Worm (Caenorhabditis elegans) whole organism, young adult: ENCODE data around the gene F53H4.2.

ENCODE experiments used
- B0336.3 ChIP-seq: fragments of 200-800 bp; sonication (Bioruptor generic); IDR thresholded peaks from 2 replicates; pipeline ENCODE4 v1.3.6; 2022; ENCODE audit warnings: missing genetic modification characterization, missing compliant biosample characterization
- F10E7.11 ChIP-seq: sonication (generic microtip); optimal IDR thresholded peaks from 2 replicates; lab custom pipeline; 2017; ENCODE audit warnings: mild to moderate bottlenecking, missing genetic modification characterization, moderate library complexity, missing compliant biosample characterization
- F22D6.2 ChIP-seq: sonication (generic microtip); optimal IDR thresholded peaks from 2 replicates; lab custom pipeline; 2016; ENCODE audit warnings: mild to moderate bottlenecking, missing genetic modification characterization, missing compliant biosample characterization
- F23B12.7 ChIP-seq: sonication (generic microtip); optimal IDR thresholded peaks from 2 replicates; lab custom pipeline; 2017; ENCODE audit warnings: missing genetic modification characterization, mild to moderate bottlenecking, missing compliant biosample characterization, antibody characterized with exemption, moderate library complexity; ENCODE audit not compliant: insufficient read depth
- F39B2.1 ChIP-seq: fragments of 200-800 bp; sonication (Bioruptor generic); IDR thresholded peaks from 2 replicates; pipeline ENCODE4 v1.3.6; 2022; ENCODE audit warnings: missing genetic modification reagents, missing genetic modification characterization, missing compliant biosample characterization
- T26A5.8 ChIP-seq: sonication (generic microtip); optimal IDR thresholded peaks from 2 replicates; lab custom pipeline; 2016; ENCODE audit warnings: missing genetic modification characterization, missing compliant biosample characterization
- Y53F4B.3 ChIP-seq: fragments of 200-800 bp; sonication (Bioruptor generic); IDR thresholded peaks from 2 replicates; pipeline ENCODE4 v1.3.6; 2022; ENCODE audit warnings: missing genetic modification reagents, missing genetic modification characterization, missing compliant biosample characterization
- akir-1 ChIP-seq: fragments of 200-800 bp; sonication (Bioruptor generic); optimal IDR thresholded peaks from 2 replicates; lab custom pipeline; 2018; ENCODE audit warnings: mild to moderate bottlenecking, missing genetic modification characterization, moderate library complexity, missing compliant biosample characterization
- athp-1 ChIP-seq: sonication (generic microtip); optimal IDR thresholded peaks from 2 replicates; lab custom pipeline; 2017; ENCODE audit warnings: mild to moderate bottlenecking, missing genetic modification characterization, missing compliant biosample characterization
- bed-1 ChIP-seq: fragments of 200-800 bp; sonication (Bioruptor generic); IDR thresholded peaks from 2 replicates; pipeline ENCODE4 v1.3.6; 2022; ENCODE audit warnings: missing genetic modification reagents, missing genetic modification characterization, missing compliant biosample characterization
- ccch-3 ChIP-seq: fragments of 200-800 bp; sonication (Bioruptor generic); optimal IDR thresholded peaks from 2 replicates; lab custom pipeline; 2018; ENCODE audit warnings: mild to moderate bottlenecking, missing genetic modification characterization, missing compliant biosample characterization
- ceh-58 ChIP-seq: fragments of 200-800 bp; sonication (Bioruptor generic); IDR thresholded peaks from 2 replicates; pipeline ENCODE4 v1.3.6; 2022; ENCODE audit warnings: missing genetic modification characterization, missing compliant biosample characterization
- efl-1 ChIP-seq: fragments of 150-350 bp; optimal IDR thresholded peaks from 2 replicates; lab custom pipeline; 2014; ENCODE audit warnings: missing biosample characterization, missing genetic modification reagents, missing genetic modification characterization
- ekl-4 ChIP-seq: fragments of 200-800 bp; sonication (Bioruptor generic); IDR thresholded peaks from 2 replicates; pipeline ENCODE4 v1.3.6; 2022; ENCODE audit warnings: missing genetic modification reagents, missing genetic modification characterization, missing compliant biosample characterization
- ets-4 ChIP-seq: fragments of 200-800 bp; sonication (Bioruptor generic); optimal IDR thresholded peaks from 2 replicates; lab custom pipeline; 2018; ENCODE audit warnings: mild to moderate bottlenecking, missing genetic modification characterization, missing compliant biosample characterization
- hlh-26 ChIP-seq: fragments of 200-800 bp; sonication (Bioruptor generic); conservative IDR thresholded peaks from 2 replicates; pipeline ENCODE4 v1.3.6; 2022; ENCODE audit warnings: missing genetic modification reagents, missing genetic modification characterization, missing compliant biosample characterization
- hmg-1.2 ChIP-seq: fragments of 200-800 bp; sonication (Bioruptor generic); IDR thresholded peaks from 2 replicates; pipeline ENCODE4 v1.3.6; 2022; ENCODE audit warnings: missing genetic modification reagents, missing genetic modification characterization, missing compliant biosample characterization
- lag-1 ChIP-seq: fragments of 200-800 bp; sonication (Bioruptor generic); IDR thresholded peaks from 2 replicates; pipeline ENCODE4 v1.3.6; 2022; ENCODE audit warnings: missing genetic modification reagents, missing genetic modification characterization, missing compliant biosample characterization
- lin-54 ChIP-seq: fragments of 200-800 bp; sonication (Bioruptor generic); optimal IDR thresholded peaks from 2 replicates; lab custom pipeline; 2018; ENCODE audit warnings: mild to moderate bottlenecking, missing genetic modification characterization, missing compliant biosample characterization
- lsy-27 ChIP-seq: sonication (generic microtip); optimal IDR thresholded peaks from 2 replicates; lab custom pipeline; 2017; ENCODE audit warnings: missing genetic modification characterization, mild to moderate bottlenecking, missing compliant biosample characterization, antibody characterized with exemption, missing genotype, borderline replicate concordance; ENCODE audit not compliant: insufficient read depth
- madf-3 ChIP-seq: fragments of 200-800 bp; sonication (Bioruptor generic); IDR thresholded peaks from 2 replicates; pipeline ENCODE4 v1.3.6; 2022; ENCODE audit warnings: missing genetic modification reagents, missing genetic modification characterization, missing compliant biosample characterization
- mcd-1 ChIP-seq: fragments of 200-800 bp; sonication (Bioruptor generic); IDR thresholded peaks from 2 replicates; pipeline ENCODE4 v1.3.6; 2022; ENCODE audit warnings: missing genetic modification reagents, missing genetic modification characterization, missing compliant biosample characterization
- mel-28 ChIP-seq: sonication (generic microtip); optimal IDR thresholded peaks from 2 replicates; lab custom pipeline; 2016; ENCODE audit warnings: borderline replicate concordance, mild to moderate bottlenecking, missing genetic modification characterization, missing compliant biosample characterization
- nfya-2 ChIP-seq: fragments of 200-800 bp; sonication (Bioruptor generic); IDR thresholded peaks from 2 replicates; pipeline ENCODE4 v1.3.6; 2022; ENCODE audit warnings: missing genetic modification reagents, missing genetic modification characterization, missing compliant biosample characterization
- nhr-179 ChIP-seq: sonication (generic microtip); optimal IDR thresholded peaks from 2 replicates; lab custom pipeline; 2016; ENCODE audit warnings: mild to moderate bottlenecking, missing genetic modification characterization, missing compliant biosample characterization
- nhr-80 ChIP-seq: sonication (generic microtip); optimal IDR thresholded peaks from 2 replicates; lab custom pipeline; 2016; ENCODE audit warnings: missing genetic modification characterization, missing compliant biosample characterization
- repo-1 ChIP-seq: sonication (generic microtip); optimal IDR thresholded peaks from 2 replicates; lab custom pipeline; 2017; ENCODE audit warnings: mild to moderate bottlenecking, missing genetic modification characterization, missing compliant biosample characterization
- sdz-38 ChIP-seq: sonication (generic microtip); optimal IDR thresholded peaks from 2 replicates; lab custom pipeline; 2016; ENCODE audit warnings: missing genotype, missing genetic modification characterization, missing compliant biosample characterization
- snpc-1.1 ChIP-seq: sonication (generic microtip); optimal IDR thresholded peaks from 2 replicates; lab custom pipeline; 2017; ENCODE audit warnings: missing genetic modification characterization, mild to moderate bottlenecking, missing compliant biosample characterization, antibody characterized with exemption, moderate library complexity, missing genotype, missing genetic modification reagents; ENCODE audit not compliant: insufficient read depth
- snpc-4 ChIP-seq, 5 experiments: fragments of 150-350 bp in 1 of 5; sonication (generic microtip) in 4 of 5; optimal IDR thresholded peaks; 2 replicates each; lab custom pipeline; 2014 to 2018; ENCODE audit warnings: missing genetic modification characterization in 5 of 5, missing biosample characterization in 3 of 5, antibody characterized with exemption in 2 of 5, mild to moderate bottlenecking in 2 of 5, missing compliant biosample characterization in 2 of 5, missing genotype in 2 of 5, moderate library complexity in 2 of 5, missing genetic modification reagents in 1 of 5
- sptf-2 ChIP-seq: fragments of 200-800 bp; sonication (Bioruptor generic); optimal IDR thresholded peaks from 2 replicates; lab custom pipeline; 2018; ENCODE audit warnings: mild to moderate bottlenecking, missing genetic modification characterization, missing compliant biosample characterization
- zfh-2 ChIP-seq: fragments of 200-800 bp; sonication (Bioruptor generic); conservative IDR thresholded peaks from 2 replicates; pipeline ENCODE4 v1.3.6; 2022; ENCODE audit warnings: missing genetic modification reagents, missing genetic modification characterization, missing compliant biosample characterization
- ztf-18 ChIP-seq: sonication (generic microtip); optimal IDR thresholded peaks from 2 replicates; lab custom pipeline; 2016; ENCODE audit warnings: missing genotype, mild to moderate bottlenecking, missing genetic modification characterization, missing compliant biosample characterization
- ztf-22 ChIP-seq: fragments of 200-800 bp; sonication (Bioruptor generic); optimal IDR thresholded peaks from 2 replicates; lab custom pipeline; 2018; ENCODE audit warnings: mild to moderate bottlenecking, missing genetic modification characterization, moderate library complexity, missing compliant biosample characterization

F53H4.2 gene

ce11 chrX:15887495-15887894 lies 30.5 kb downstream of the F53H4.2 start, which contains the start of gene F53H4.3:
Gene F53H4.3 (minus strand): TSS chrX:15887595.
- no peak for TF ChIP-seq bed-1 (GFP tag; lab: Robert Waterston, UW)
- no peak for TF ChIP-seq athp-1 (tag; lab: Kevin White, UChicago)
- TF ChIP-seq mcd-1 (GFP tag; lab: Robert Waterston, UW) = no peak
- TF ChIP-seq akir-1 = no peak
- no peak for TF ChIP-seq B0336.3 (GFP tag; lab: Robert Waterston, UW)

DNA sequence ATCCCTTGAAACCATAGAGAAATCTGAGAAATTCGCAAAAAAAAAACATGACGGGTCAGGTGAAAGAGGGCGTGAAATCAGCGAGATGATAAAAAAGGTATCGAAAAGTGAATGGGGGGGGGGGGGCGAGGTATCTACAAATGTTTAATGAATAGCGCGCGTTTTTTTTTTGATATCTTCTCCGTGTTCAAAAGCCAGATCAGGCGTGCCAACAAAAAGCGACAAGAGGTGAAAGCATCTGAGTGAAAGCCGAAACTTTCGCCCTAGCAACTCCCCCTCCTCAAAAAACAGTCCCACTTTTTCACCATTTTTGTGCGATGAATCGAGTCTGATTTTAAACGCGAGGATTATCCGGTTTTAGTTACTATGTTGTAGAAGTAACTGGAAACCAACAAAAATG lies 31.0 kb downstream of the F53H4.2 start:
- no peak for TF ChIP-seq lag-1
- no peak for TF ChIP-seq efl-1 (GFP tag; lab: Kevin White, UChicago)
- TF ChIP-seq ceh-58 (GFP tag; lab: Robert Waterston, UW) = no peak
- TF ChIP-seq mel-28 = no peak
- no peak for TF ChIP-seq madf-3 (GFP tag; lab: Robert Waterston, UW)
- no peak for TF ChIP-seq ets-4 (GFP tag; lab: Kevin White, UChicago)
- no peak for TF ChIP-seq F39B2.1 (GFP tag; lab: Robert Waterston, UW)
- TF ChIP-seq nhr-179 (tag; lab: Kevin White, UChicago) = no peak
- no peak for TF ChIP-seq B0336.3 (GFP tag; lab: Robert Waterston, UW)
- TF ChIP-seq lin-54 (GFP tag; lab: Kevin White, UChicago) = no peak
- TF ChIP-seq F23B12.7 (tag; lab: Kevin White, UChicago) = no peak
- TF ChIP-seq sdz-38 (tag; lab: Kevin White, UChicago) = no peak
- no peak for TF ChIP-seq lsy-27 (tag; lab: Kevin White, UChicago)
- no peak for TF ChIP-seq ztf-22 (GFP tag; lab: Kevin White, UChicago)
- no peak for TF ChIP-seq sptf-2 (GFP tag; lab: Kevin White, UChicago)
- TF ChIP-seq ztf-18 (tag; lab: Kevin White, UChicago) = no peak
- TF ChIP-seq F22D6.2 = no peak
- no peak for TF ChIP-seq nhr-80

- TF ChIP-seq T26A5.8 (tag; lab: Kevin White, UChicago) (no peak), snpc-4 (GFP tag; optimal IDR thresholded peaks at IDR 0.05; lab: Kevin White, UChicago) (peak; percentile 40), snpc-4 (tag; optimal IDR thresholded peaks at IDR 0.05; lab: Kevin White, UChicago) (peak in 3 of 4 experiments; percentile 58 to 90 (median 88)), snpc-1.1 (tag; lab: Kevin White, UChicago) (peak; percentile 71), repo-1 (no peak), hmg-1.2 (peak; percentile 49; the same call in 1 of the 2 replicates), ccch-3 (GFP tag; lab: Kevin White, UChicago) (no peak)
Observed at ce11 chrX:15892525-15892924, 35.6 kb downstream of the F53H4.2 start.

- TF ChIP-seq nfya-2 (GFP tag; lab: Robert Waterston, UW) (no peak), snpc-4 (GFP tag; optimal IDR thresholded peaks at IDR 0.05; lab: Kevin White, UChicago) (no peak), snpc-4 (tag; optimal IDR thresholded peaks at IDR 0.05; lab: Kevin White, UChicago) (peak in 2 of 4 experiments; percentile 27 to 75), zfh-2 (GFP tag; lab: Robert Waterston, UW) (peak; percentile 70; the same call in 1 of the 2 replicates)
Observed at ce11 chrX:15901214-15901613, 44.3 kb downstream of the F53H4.2 start.

- no peak for TF ChIP-seq Y53F4B.3 (GFP tag; lab: Robert Waterston, UW)
- TF ChIP-seq F10E7.11 = no peak
- no peak for TF ChIP-seq mel-28
- TF ChIP-seq lsy-27 (tag; lab: Kevin White, UChicago) = no peak
- no peak for TF ChIP-seq hlh-26
- TF ChIP-seq ekl-4 (GFP tag; lab: Robert Waterston, UW) = no peak
Observed at ce11 chrX:15902835-15903234, 45.9 kb downstream of the F53H4.2 start.
